Fruit fly (Drosophila melanogaster) Kc167 (cell line): ENCODE results near the gene Dok.

Experiments
- Myc ChIP-seq: fragments of >200 bp; optimal IDR thresholded peaks from 2 replicates; lab custom pipeline; 2017; ENCODE audit warnings: missing external identifiers
- Sin3A ChIP-seq: fragments of >200 bp; optimal IDR thresholded peaks from 2 replicates; lab custom pipeline; 2018; ENCODE audit warnings: missing external identifiers
- h ChIP-seq: fragments of >200 bp; optimal IDR thresholded peaks from 3 replicates; lab custom pipeline; 2018; ENCODE audit warnings: missing external identifiers
- insv ChIP-seq: fragments of >200 bp; optimal IDR thresholded peaks from 3 replicates; lab custom pipeline; 2018; ENCODE audit warnings: missing external identifiers
- psq ChIP-seq: fragments of >200 bp; optimal IDR thresholded peaks from 2 replicates; lab custom pipeline; 2017; ENCODE audit warnings: missing external identifiers
- ttk ChIP-seq: sonication (Bioruptor generic); optimal IDR thresholded peaks from 2 replicates; lab custom pipeline; 2017; ENCODE audit warnings: missing external identifiers

Dok gene

dm6 chrX:7296721-7297227 lies 27.2 kb upstream of the Dok start:
- no peak for TF ChIP-seq Myc (lab: Kevin White, UChicago)
- TF ChIP-seq Sin3A = no peak
- no peak for TF ChIP-seq insv

- TF ChIP-seq Myc (lab: Kevin White, UChicago) (no peak), ttk (lab: Kevin White, UChicago) (no peak), h (lab: Kevin White, UChicago) (no peak), Sin3A (no peak), psq (lab: Kevin White, UChicago) (no peak), insv (no peak)
These were observed 25.7 kb upstream of the Dok start for dm6 chrX:7298323-7298722.

- no peak for TF ChIP-seq Myc (lab: Kevin White, UChicago)
- no peak for TF ChIP-seq ttk (lab: Kevin White, UChicago)
- TF ChIP-seq Sin3A = no peak
- TF ChIP-seq insv = no peak
- TF ChIP-seq psq (lab: Kevin White, UChicago) = no peak
- no peak for TF ChIP-seq h (lab: Kevin White, UChicago)
These were observed 24.3 kb upstream of the Dok start for dm6 chrX:7299399-7300355.

- TF ChIP-seq insv (no peak), h (lab: Kevin White, UChicago) (no peak), psq (lab: Kevin White, UChicago) (no peak), Myc (lab: Kevin White, UChicago) (no peak), ttk (lab: Kevin White, UChicago) (no peak), Sin3A (no peak)
These were observed 23.7 kb upstream of the Dok start for dm6 chrX:7300356-7300721.

- TF ChIP-seq psq (lab: Kevin White, UChicago) (no peak), insv (no peak), ttk (lab: Kevin White, UChicago) (no peak), h (lab: Kevin White, UChicago) (no peak), Myc (lab: Kevin White, UChicago) (no peak), Sin3A (no peak)
These were observed 23.2 kb upstream of the Dok start for dm6 chrX:7300722-7301350.

dm6 chrX:7301351-7302328 lies 22.4 kb upstream of the Dok start:
- TF ChIP-seq psq (lab: Kevin White, UChicago) (no peak), insv (no peak), ttk (lab: Kevin White, UChicago) (no peak), Sin3A (no peak), h (lab: Kevin White, UChicago) (no peak), Myc (lab: Kevin White, UChicago) (no peak)

- TF ChIP-seq insv (no peak), ttk (lab: Kevin White, UChicago) (no peak), psq (lab: Kevin White, UChicago) (no peak), Myc (lab: Kevin White, UChicago) (no peak), h (lab: Kevin White, UChicago) (no peak), Sin3A (no peak)
These were observed 21.7 kb upstream of the Dok start for dm6 chrX:7302329-7302728.

- TF ChIP-seq h (lab: Kevin White, UChicago) = no peak
These were observed 20.1 kb upstream of the Dok start for dm6 chrX:7303848-7304427.

dm6 chrX:7304798-7305447 lies 19.1 kb upstream of the Dok start:
- no peak for TF ChIP-seq Sin3A
- no peak for TF ChIP-seq psq (lab: Kevin White, UChicago)
- no peak for TF ChIP-seq insv
- TF ChIP-seq h (lab: Kevin White, UChicago) = no peak

- no peak for TF ChIP-seq insv
- no peak for TF ChIP-seq ttk (lab: Kevin White, UChicago)
- no peak for TF ChIP-seq h (lab: Kevin White, UChicago)
- TF ChIP-seq Sin3A = no peak
- TF ChIP-seq Myc (lab: Kevin White, UChicago) = no peak
- no peak for TF ChIP-seq psq (lab: Kevin White, UChicago)
These were observed 18.2 kb upstream of the Dok start for dm6 chrX:7305753-7306338.
